Fruit fly (Drosophila melanogaster): ENCODE measurements around the gene eff.

The eff gene

dm6 chr3R:14739088-14739487, 2.0 kb downstream of the eff start (continued):
- TF ChIP-seq lab (GFP tag; optimal IDR thresholded peaks at IDR 0.05) (peak; percentile 66), zfh1 (GFP tag; IDR thresholded peaks at IDR 0.05) (peak; percentile 46; the same call in 1 of the 3 replicates), oc (tag; optimal IDR thresholded peaks at IDR 0.05) (peak; percentile 75), CG6689 (GFP tag; IDR thresholded peaks at IDR 0.05) (peak; percentile 29; the same call in 1 of the 2 replicates), ro (GFP tag; IDR thresholded peaks at IDR 0.05) (no peak), TFAM (GFP tag; optimal IDR thresholded peaks at IDR 0.05) (no peak), Hsf (GFP tag; optimal IDR thresholded peaks at IDR 0.05) (no peak), pzg (GFP tag; optimal IDR thresholded peaks at IDR 0.05) (peak; percentile 57), chn (GFP tag; optimal IDR thresholded peaks at IDR 0.05) (peak; percentile 51), CG43689 (GFP tag; IDR thresholded peaks at IDR 0.05) (no peak), CG17359 (tag; optimal IDR thresholded peaks at IDR 0.05) (no peak), cg (GFP tag; optimal IDR thresholded peaks at IDR 0.05) (peak; percentile 96), tgo (GFP tag; IDR thresholded peaks at IDR 0.05) (no peak), jing (GFP tag; optimal IDR thresholded peaks at IDR 0.05) (no peak), slbo (GFP tag; IDR thresholded peaks at IDR 0.05) (peak; percentile 42), CG4854 (GFP tag; optimal IDR thresholded peaks at IDR 0.05) (no peak), ato (GFP tag; IDR thresholded peaks at IDR 0.05; ENCODE audit: partially characterized antibody) (0 out of 2 replicates have a peak, but pooled peaks have one; percentile 46), CkIIα-i1 (GFP tag; IDR thresholded peaks at IDR 0.05) (no peak), croc (GFP tag; conservative IDR thresholded peaks at IDR 0.05) (no peak), gro (GFP tag; optimal IDR thresholded peaks at IDR 0.05) (peak; percentile 33), CG12744 (GFP tag; optimal IDR thresholded peaks at IDR 0.05) (no peak), ems (GFP tag; optimal IDR thresholded peaks at IDR 0.05) (no peak), CG1792 (GFP tag; optimal IDR thresholded peaks at IDR 0.05) (no peak), CG7745 (tag; optimal IDR thresholded peaks at IDR 0.05) (peak; percentile 99), ab (GFP tag; optimal IDR thresholded peaks at IDR 0.05) (no peak), Gug (GFP tag; IDR thresholded peaks at IDR 0.05) (no peak), PHDP (tag; optimal IDR thresholded peaks at IDR 0.05) (no peak), Optix (GFP tag; IDR thresholded peaks at IDR 0.05) (0 out of 3 replicates have a peak, but pooled peaks have one; percentile 25), CG2116 (GFP tag; optimal IDR thresholded peaks at IDR 0.05) (no peak), CHES-1-like (GFP tag; optimal IDR thresholded peaks at IDR 0.05) (no peak), sisA (GFP tag; IDR thresholded peaks at IDR 0.05) (peak; percentile 34), CG11456 (GFP tag; IDR thresholded peaks at IDR 0.05) (no peak), Ravus (GFP tag; IDR thresholded peaks at IDR 0.05) (no peak), CG9215 (GFP tag; IDR thresholded peaks at IDR 0.05) (no peak), CG8478 (optimal IDR thresholded peaks at IDR 0.05) (peak; percentile 82), CG4617 (GFP tag; optimal IDR thresholded peaks at IDR 0.05; ENCODE audit: borderline replicate concordance) (no peak), ham (GFP tag; IDR thresholded peaks at IDR 0.05) (no peak), CG14050 (GFP tag; IDR thresholded peaks at IDR 0.05) (no peak), sr (GFP tag; IDR thresholded peaks at IDR 0.05) (no peak), Camta (GFP tag; optimal IDR thresholded peaks at IDR 0.05) (no peak), sima (GFP tag; optimal IDR thresholded peaks at IDR 0.05) (no peak), chm (GFP tag; IDR thresholded peaks at IDR 0.05) (peak; percentile 62), fru (optimal IDR thresholded peaks at IDR 0.05) (no peak), CG12104 (GFP tag; optimal IDR thresholded peaks at IDR 0.05) (no peak), dysf (GFP tag; IDR thresholded peaks at IDR 0.05) (no peak), CG16815 (GFP tag; optimal IDR thresholded peaks at IDR 0.05) (no peak), CG33213 (GFP tag; optimal IDR thresholded peaks at IDR 0.05) (no peak), cad (GFP tag; optimal IDR thresholded peaks at IDR 0.05) (no peak), CG11696 (GFP tag; IDR thresholded peaks at IDR 0.05) (no peak), usp (GFP tag; optimal IDR thresholded peaks at IDR 0.05) (no peak), vnd (GFP tag; IDR thresholded peaks at IDR 0.05; ENCODE audit: partially characterized antibody) (no peak), pb (GFP tag; optimal IDR thresholded peaks at IDR 0.05) (no peak), Ssrp (tag; optimal IDR thresholded peaks at IDR 0.05) (no peak), CG31441 (GFP tag; IDR thresholded peaks at IDR 0.05) (no peak)

Data from whole organism, embryonic.